Worm (Caenorhabditis elegans): ENCODE data around the gene srv-2.

srv-2 gene

DNA sequence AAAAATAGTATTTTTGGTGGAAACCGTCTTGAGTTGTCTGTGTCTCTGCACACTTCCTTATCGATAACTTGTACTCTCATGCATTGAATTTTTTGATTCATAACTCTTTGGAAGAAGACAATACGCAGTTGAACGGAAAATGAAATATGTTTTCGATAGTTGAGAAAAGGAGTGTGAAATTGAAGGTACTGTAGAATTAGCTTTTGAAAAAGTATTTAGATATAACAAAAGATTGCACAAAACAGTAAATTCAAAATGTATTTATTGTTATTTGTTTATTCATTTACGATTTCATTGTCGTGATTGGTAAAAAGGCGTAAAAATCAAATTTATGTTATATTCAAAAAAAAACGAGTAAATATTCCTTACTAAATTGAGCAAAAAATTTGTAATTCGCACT lies 5.6 kb downstream of the srv-2 start, which contains the start of gene C14A4.7:
TSS of gene C14A4.7 (minus strand) at position 101 of the 400 bp plus-strand sequence.
- TF ChIP-seq unc-62 (GFP tag; optimal IDR thresholded peaks at IDR 0.05) = no peak

DNA sequence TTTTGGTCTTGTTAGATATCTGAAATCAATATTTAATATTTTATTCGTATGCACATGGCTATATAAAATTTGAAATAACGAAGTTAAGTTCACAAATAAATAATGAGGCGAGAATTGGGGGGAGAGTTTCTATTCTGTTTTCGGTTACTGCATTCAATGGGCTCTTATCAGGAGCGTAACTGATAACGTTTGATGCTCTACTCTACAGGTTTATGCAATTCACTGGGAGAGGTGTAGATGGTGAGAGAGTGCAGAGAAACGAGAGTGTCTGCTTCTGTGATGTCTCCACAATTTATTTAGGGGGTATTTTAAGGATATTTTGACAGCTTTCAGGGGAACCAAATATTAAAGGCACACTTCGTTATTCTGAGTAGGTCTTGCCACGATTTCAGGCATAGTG lies 7.3 kb downstream of the srv-2 start, which contains the start of gene C14A4.6:
TSS of gene C14A4.6 (minus strand) at position 19 of the 400 bp plus-strand sequence.
- no peak for TF ChIP-seq unc-62 (GFP tag; optimal IDR thresholded peaks at IDR 0.05)

- no peak for TF ChIP-seq unc-62 (GFP tag; optimal IDR thresholded peaks at IDR 0.05)
Measured at ce11 chrII:10594312-10594711, 7.8 kb downstream of the srv-2 start.

DNA sequence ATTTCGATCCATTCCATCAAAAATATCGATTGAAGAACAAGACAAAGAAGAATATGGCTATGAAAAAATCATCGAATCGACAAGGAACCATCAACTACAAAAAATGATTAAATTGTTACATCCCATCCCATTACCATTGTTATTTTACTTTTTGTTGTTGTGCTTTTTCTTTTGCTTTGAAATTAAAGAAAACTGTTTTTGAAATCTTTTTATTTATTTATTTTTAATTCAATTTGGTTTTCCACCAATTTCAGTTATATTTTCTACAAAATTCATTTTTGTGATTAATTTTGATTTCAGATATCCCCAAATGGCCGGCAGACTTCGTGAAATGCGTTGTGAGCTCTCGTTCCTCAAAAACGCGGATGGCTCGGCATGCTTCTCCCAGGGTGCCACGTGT lies 9.6 kb downstream of the srv-2 start, which contains the start of gene crn-5:
TSS of gene crn-5 (plus strand) at position 301 of the 400 bp plus-strand sequence.
- no peak for TF ChIP-seq unc-62 (GFP tag; optimal IDR thresholded peaks at IDR 0.05)

DNA sequence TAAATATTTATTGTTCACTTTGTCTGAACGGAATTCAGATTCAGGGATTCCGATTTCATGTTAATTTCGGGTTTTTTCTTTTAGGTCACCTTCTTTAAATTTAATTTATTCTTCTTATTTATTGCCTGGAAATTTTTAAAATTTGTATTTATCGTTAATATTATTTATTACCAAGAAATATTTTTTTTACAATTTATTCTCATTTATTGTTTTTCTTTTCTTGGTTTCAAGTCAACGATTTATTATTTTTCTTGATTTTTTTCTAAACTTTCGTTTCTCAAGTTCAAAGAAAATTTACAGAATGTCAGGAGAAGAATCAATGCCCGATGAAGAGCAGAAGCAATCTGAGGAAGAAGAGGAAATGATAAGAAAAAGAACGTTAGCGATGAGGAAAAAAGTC lies 14.3 kb downstream of the srv-2 start, which contains the start of gene crn-3:
TSS of gene crn-3 (plus strand) at position 301 of the 400 bp plus-strand sequence.
- TF ChIP-seq unc-62 (GFP tag; optimal IDR thresholded peaks at IDR 0.05) = no peak

DNA sequence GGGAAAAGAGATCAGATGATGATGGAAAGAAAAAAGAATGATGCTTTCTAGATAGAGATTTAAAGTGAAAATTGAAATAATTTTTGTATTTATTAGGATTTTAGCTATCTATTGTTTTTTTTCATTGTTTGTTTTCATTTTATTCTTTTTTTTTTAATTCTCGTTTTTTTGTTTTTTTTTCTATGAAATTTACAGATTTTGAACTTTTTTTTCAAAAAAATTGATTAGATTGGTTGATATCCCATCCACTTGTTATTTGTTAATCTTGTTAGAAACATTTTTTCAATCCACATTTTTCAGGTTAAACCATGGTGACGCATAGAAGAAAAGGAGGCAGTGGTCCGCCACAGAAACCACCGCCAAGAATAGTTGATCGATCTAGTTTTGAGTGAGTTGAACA lies 18.0 kb downstream of the srv-2 start, which contains the start of gene algn-9:
TSS of gene algn-9 (plus strand) at position 301 of the 400 bp plus-strand sequence.
- no peak for TF ChIP-seq unc-62 (GFP tag; optimal IDR thresholded peaks at IDR 0.05)

ce11 chrII:10582318-10582717 lies 19.8 kb downstream of the srv-2 start, which contains the start of gene mrps-22:
Gene mrps-22, plus strand, starts transcription at chrII:10582618.
- TF ChIP-seq unc-62 (GFP tag; optimal IDR thresholded peaks at IDR 0.05) = no peak

ce11 chrII:10580833-10581232 lies 21.3 kb downstream of the srv-2 start, which contains the start of gene dap-3:
Gene dap-3, plus strand, starts transcription at chrII:10581133.
- TF ChIP-seq unc-62 (GFP tag; optimal IDR thresholded peaks at IDR 0.05) = no peak

DNA sequence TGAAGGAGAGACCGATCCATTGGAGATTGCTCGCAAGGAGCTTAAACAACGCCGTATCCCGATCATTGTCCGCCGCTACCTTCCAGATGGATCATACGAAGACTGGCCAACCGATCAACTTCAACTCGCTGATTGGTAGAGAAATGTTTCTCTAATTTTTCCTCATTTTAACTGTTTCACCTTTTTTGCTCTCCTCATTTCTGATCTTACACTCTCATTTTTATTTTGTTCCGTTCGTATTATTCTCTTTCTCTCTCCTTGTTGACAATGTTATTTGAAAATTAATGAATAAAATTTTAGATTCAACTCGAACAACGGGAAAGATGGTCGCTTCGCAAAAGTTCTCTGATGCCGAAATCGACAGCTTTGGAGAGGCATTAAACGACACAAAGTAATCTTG lies 22.4 kb downstream of the srv-2 start, which contains the start of gene dohh-1:
TSS of gene dohh-1 (plus strand) at position 301 of the 400 bp plus-strand sequence.
- TF ChIP-seq unc-62 (GFP tag; optimal IDR thresholded peaks at IDR 0.05) = no peak

DNA sequence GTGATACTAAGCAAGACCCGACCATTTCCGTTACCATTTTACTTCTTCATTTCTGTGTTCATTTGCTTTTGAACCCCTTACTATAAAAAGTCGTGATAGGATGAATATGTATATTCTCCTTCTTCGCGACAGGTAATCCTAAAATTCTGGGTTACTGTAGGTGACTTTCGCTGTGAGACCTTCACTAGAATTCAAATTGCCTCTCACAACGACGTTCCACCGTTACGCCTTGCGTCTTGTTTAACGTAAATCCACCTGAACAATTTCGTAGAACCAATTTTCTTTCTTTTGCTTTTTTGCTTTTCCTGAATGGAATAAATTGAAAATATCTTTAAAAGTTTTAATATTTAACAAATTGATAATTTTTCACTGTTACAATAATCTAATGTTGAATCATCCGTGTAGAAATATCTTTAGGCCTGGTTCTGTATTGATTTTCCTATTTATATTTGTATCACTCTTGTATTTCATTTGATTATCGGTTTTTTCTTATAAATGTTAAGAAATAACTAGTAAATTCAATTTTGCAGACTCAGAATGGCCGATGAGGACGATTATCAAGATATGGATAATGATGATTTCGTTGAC lies 23.1 kb downstream of the srv-2 start, which contains the start of gene rpb-6:
TSS of gene rpb-6 (plus strand) at position 538 of the 588 bp plus-strand sequence.
- no peak for TF ChIP-seq unc-62 (GFP tag; optimal IDR thresholded peaks at IDR 0.05)

ce11 chrII:10574177-10574576 lies 27.9 kb downstream of the srv-2 start:
- no peak for TF ChIP-seq unc-62 (GFP tag; optimal IDR thresholded peaks at IDR 0.05)

DNA sequence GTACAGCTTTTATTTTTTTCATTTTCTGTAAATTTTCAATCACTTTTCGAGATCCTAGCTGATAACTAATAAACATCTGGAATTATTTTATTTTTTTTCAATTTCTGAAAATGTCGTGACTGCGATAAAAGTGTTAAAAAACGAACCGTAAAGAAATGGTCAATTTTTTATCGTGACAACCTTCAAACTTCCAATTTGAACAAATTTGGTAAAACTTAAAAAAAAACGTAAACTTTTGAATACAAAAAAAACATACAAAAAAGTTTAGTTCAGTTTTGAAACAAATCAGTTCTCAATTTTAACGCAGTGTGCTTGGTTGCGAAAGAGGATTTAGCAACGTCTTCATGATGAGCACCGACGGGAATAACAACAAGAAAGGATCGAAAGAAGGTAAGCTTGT lies 30.1 kb downstream of the srv-2 start, which contains the start of gene C06A1.3:
TSS of gene C06A1.3 (plus strand) at position 301 of the 400 bp plus-strand sequence.
- TF ChIP-seq unc-62 (GFP tag; optimal IDR thresholded peaks at IDR 0.05) = no peak

DNA sequence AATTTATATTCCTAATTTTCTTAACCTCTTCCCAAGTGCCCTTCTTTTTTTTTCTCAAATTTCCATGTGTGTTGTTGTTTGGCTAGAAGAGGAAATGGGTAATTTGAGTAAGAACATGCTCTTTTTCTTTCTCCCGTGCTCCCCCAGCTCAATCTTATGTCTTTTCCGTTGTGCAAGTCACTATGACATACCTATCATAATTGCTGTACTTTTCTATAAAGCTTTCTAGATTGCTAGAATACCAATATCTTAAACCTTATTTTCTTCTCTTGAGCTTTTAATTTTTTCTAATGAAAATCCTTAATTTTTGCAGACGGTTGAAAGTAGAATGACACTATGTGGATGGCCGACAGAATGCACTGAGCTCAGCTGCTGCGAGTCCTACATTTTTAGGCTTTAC lies 31.8 kb downstream of the srv-2 start, which contains the start of gene txt-13:
TSS of gene txt-13 (plus strand) at position 301 of the 400 bp plus-strand sequence.
- TF ChIP-seq unc-62 (GFP tag; optimal IDR thresholded peaks at IDR 0.05) = no peak

- TF ChIP-seq unc-62 (GFP tag; optimal IDR thresholded peaks at IDR 0.05) = no peak
Measured at ce11 chrII:10569498-10569897, 32.6 kb downstream of the srv-2 start.

DNA sequence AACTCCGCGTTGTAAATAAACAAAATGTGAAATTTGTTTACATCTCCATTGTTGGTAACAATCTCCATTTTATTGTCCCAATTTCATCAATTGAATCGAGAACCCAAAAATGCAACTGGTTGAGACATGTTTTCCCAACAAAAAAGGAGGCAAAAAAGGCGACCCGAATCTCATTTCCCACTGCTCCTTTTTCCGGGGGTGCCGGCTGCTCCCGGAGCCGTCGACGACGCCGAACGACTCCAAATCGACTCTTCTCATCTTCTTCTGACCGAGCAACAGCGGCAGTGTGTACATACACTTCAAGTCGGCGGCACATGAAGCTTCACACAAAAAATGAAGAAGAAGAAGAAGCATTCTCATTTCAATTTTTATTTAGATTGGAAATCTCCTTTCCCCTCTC lies 35.6 kb downstream of the srv-2 start:
- no peak for TF ChIP-seq unc-62 (GFP tag; optimal IDR thresholded peaks at IDR 0.05)

DNA sequence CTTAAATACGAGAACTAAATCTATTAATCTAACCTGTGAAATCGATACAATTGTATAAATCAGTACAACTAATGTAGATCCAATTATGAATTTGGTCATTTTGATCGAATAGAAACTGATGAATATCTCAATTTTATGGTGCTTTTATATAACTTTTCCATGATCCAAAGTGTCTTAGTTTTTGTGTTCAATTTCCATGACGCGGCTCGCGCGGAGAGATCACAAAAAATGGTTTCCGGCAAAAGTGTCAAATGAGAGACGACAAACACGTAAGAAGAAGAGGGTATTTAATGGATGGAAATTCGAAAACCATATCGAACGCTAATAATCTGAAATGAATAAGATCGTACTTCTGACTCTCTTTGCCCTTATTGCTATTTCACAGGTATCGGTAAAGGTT lies 37.5 kb downstream of the srv-2 start, which contains the start of the genes C06A1.6 and C06A1.7:
TSS of gene C06A1.6 (minus strand) at position 101 of the 400 bp plus-strand sequence.
TSS of gene C06A1.7 (plus strand) at position 314 of the 400 bp plus-strand sequence.
- no peak for TF ChIP-seq unc-62 (GFP tag; optimal IDR thresholded peaks at IDR 0.05)

- peak; percentile 74 for TF ChIP-seq unc-62 (GFP tag; optimal IDR thresholded peaks at IDR 0.05)
Measured at ce11 chrII:10563368-10563767, 38.7 kb downstream of the srv-2 start, which contains the start of gene cdc-48.1. Gene cdc-48.1, minus strand, starts transcription at chrII:10563407.
